Fruit fly (Drosophila melanogaster) whole organism: ENCODE measurements around the gene Mtch.

ENCODE experiments used
- CG8478 ChIP-seq: fragments of >200 bp; optimal IDR thresholded peaks from 2 replicates; lab custom pipeline; 2018; ENCODE audit warnings: inconsistent platforms
- pan ChIP-seq: fragments of >200 bp; optimal IDR thresholded peaks from 2 replicates; lab custom pipeline; 2017
- psq ChIP-seq: fragments of >200 bp; optimal IDR thresholded peaks from 2 replicates; lab custom pipeline; 2017
- usp ChIP-seq: fragments of >200 bp; optimal IDR thresholded peaks from 2 replicates; lab custom pipeline; 2017; ENCODE audit warnings: missing biosample characterization, missing genetic modification characterization, mixed read lengths

dm6 chr3L:179490-180261 lies 4.8 kb upstream of the Mtch start, which contains the start of gene CG13875:
- TF ChIP-seq usp (GFP tag; lab: Kevin White, UChicago), result no peak
- TF ChIP-seq CG8478 (lab: Kevin White, UChicago), result no peak
- TF ChIP-seq pan, result no peak
- TF ChIP-seq psq (lab: Kevin White, UChicago), result no peak
